Fruit fly (Drosophila melanogaster) whole organism: ENCODE measurements around the gene inaF-B.

Source experiments
- CG8478 ChIP-seq: fragments of >200 bp; optimal IDR thresholded peaks from 2 replicates; lab custom pipeline; 2018; ENCODE audit warnings: inconsistent platforms
- Dll ChIP-seq: fragments of >200 bp; optimal IDR thresholded peaks from 2 replicates; lab custom pipeline; 2017
- EcR ChIP-seq, 2 experiments: fragments of >200 bp; optimal IDR thresholded peaks; 2 replicates each; lab custom pipeline; 2017; ENCODE audit warnings: missing biosample characterization in 2 of 2, missing genetic modification characterization in 2 of 2, missing genetic modification reagents in 2 of 2
- pan ChIP-seq: fragments of >200 bp; optimal IDR thresholded peaks from 2 replicates; lab custom pipeline; 2017
- psq ChIP-seq: fragments of >200 bp; optimal IDR thresholded peaks from 2 replicates; lab custom pipeline; 2017
- usp ChIP-seq: fragments of >200 bp; optimal IDR thresholded peaks from 2 replicates; lab custom pipeline; 2017; ENCODE audit warnings: missing biosample characterization, missing genetic modification characterization, mixed read lengths

The inaF-B gene

DNA sequence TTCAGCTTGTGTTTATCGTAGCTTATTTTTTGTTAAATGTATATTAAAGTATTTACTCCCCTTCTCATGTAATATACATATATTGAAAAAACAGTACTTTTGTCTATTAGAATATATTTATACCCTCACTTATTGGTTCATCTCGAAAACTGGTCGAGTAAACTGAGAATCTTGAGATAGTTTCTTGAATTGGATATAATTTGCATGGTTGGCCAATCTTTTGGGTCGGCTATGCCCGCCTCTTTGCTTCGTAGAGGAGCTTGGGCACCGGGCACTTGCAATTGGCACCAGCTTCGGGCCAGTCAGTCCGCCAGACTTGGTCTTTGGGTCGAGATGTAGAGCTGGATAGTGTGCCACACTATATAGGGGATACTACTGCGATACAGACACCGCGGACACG is 52.2 kb downstream of the inaF-B start:
- TF ChIP-seq Dll (no peak), EcR (GFP tag; optimal IDR thresholded peaks at IDR 0.05; lab: Kevin White, UChicago) (no peak), psq (lab: Kevin White, UChicago) (no peak), usp (GFP tag; lab: Kevin White, UChicago) (no peak), CG8478 (lab: Kevin White, UChicago) (no peak), pan (lab: Kevin White, UChicago) (no peak)

DNA sequence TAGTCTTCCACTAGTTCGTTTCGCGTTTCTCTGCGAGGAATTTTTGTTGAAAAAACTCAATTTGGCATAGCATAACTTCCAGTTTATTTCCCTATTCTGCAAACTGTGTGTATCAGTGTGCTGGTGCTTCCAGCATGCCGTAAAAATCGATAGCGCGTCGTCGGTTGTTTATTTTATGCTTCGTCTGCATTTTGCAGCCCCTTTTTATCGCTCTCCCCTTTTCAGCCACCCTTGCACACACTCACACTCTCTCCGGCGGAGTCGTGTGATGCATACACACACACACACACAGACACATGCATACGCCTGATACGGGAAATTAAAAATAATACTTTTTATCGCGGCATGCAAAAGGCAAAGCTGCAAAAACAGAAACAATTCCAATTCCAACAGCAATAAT is 53.1 kb downstream of the inaF-B start:
- TF ChIP-seq Dll (no peak), usp (GFP tag; lab: Kevin White, UChicago) (no peak), psq (lab: Kevin White, UChicago) (no peak), CG8478 (lab: Kevin White, UChicago) (no peak), pan (lab: Kevin White, UChicago) (no peak), EcR (GFP tag; optimal IDR thresholded peaks at IDR 0.05; lab: Kevin White, UChicago) (no peak)

DNA sequence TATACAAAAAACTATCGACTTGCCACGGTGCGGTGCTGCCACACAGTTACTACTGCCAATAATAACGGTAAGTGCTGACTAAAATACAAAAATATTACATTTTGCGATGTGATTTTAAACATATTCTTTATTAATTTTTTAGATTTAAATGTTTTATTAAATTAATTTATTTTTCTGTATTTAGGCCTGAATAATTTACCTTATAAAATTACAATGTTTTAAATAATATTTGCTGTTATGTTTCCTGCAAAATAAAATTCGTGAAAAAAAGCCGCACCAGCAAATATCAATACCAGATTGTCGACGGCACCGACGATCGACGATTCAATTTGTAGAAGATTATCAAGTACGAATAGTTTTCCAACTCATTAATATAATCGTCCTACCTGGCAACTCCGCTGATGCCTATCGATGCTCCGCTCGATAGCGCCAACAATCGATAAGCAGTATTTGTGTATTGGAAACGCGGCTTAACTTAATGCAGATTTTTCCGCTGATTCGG is 54.0 kb downstream of the inaF-B start, which contains the start of the genes Vlet and bif:
TSS of gene Vlet (minus strand) at position 51 of the 502 bp plus-strand sequence.
TSS of gene bif (plus strand) at position 432 of the 502 bp plus-strand sequence.
- TF ChIP-seq CG8478 (lab: Kevin White, UChicago), result no peak
